Worm (Caenorhabditis elegans) whole organism, L4/young adult: ENCODE results near the gene C07D10.1.

ENCODE experiments used
- W03F9.2 ChIP-seq: fragments of 150-350 bp; optimal IDR thresholded peaks from 2 replicates; lab custom pipeline; 2014; ENCODE audit warnings: missing biosample characterization, missing genetic modification characterization
- dao-5 ChIP-seq: sonication (generic microtip); optimal IDR thresholded peaks from 2 replicates; lab custom pipeline; 2016; ENCODE audit warnings: missing genotype, missing genetic modification characterization, moderate library complexity, missing compliant biosample characterization
- him-1 ChIP-seq: sonication (generic microtip); optimal IDR thresholded peaks from 2 replicates; lab custom pipeline; 2016; ENCODE audit warnings: missing genotype, missing genetic modification reagents, missing genetic modification characterization, missing compliant biosample characterization

DNA sequence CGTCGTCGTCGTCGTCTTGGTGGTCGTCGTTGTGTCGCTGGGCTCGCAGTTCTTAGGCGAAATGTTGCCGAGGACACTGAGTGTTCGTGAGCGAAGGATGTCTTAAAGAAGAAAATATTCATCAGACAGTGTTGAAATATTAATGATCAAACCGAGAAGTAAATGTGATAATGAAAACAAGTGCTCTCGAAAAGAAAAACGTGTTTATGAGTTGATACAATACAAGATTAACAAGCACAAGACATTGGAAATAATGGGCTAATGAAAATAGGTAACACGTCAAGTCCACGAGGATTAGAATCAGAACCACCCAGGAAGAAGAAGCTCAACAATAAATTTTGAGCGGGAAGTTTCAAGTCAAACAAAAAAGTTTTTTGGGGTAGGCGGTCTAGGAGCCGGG, 13.1 kb downstream of the C07D10.1 start, which contains the start of gene K02A2.5:
- no peak for TF ChIP-seq him-1 (tag; lab: Kevin White, UChicago)
- no peak for TF ChIP-seq W03F9.2 (tag; lab: Kevin White, UChicago)
- TF ChIP-seq dao-5 (tag; lab: Kevin White, UChicago), result no peak
